Worm (Caenorhabditis elegans): Measurements from ENCODE around the gene comt-4.
A peak's percentile ranks its signal among the peaks of the same experiment; 100 is the strongest.

comt-4 gene

DNA sequence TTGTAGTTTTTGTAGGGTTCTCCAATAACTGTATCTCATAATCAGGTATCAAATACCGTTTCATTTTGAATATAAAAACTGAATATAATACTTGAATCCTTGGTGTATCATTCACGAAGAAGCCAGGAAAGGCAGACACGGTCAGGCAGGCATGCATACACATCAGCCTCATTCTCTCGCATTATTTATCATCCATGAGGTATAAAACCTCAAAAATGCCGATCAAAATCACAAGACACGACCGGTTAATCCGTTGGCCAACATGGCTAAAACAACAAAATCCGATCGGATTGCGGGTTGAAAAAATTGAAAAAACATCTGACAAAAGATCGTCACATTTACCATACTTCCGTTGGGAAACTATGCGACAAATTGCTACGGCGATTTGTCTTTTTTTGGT lies 27.6 kb downstream of the comt-4 start, which contains the start of gene F59A7.5:
Gene F59A7.5, plus strand, starts transcription at position 301 of the 400 bp plus-strand sequence.
- TF ChIP-seq W03F9.2 (tag; optimal IDR thresholded peaks at IDR 0.05): no peak
- TF ChIP-seq dao-5 (tag; optimal IDR thresholded peaks at IDR 0.05): no peak
- TF ChIP-seq him-1 (tag; optimal IDR thresholded peaks at IDR 0.05): no peak

DNA sequence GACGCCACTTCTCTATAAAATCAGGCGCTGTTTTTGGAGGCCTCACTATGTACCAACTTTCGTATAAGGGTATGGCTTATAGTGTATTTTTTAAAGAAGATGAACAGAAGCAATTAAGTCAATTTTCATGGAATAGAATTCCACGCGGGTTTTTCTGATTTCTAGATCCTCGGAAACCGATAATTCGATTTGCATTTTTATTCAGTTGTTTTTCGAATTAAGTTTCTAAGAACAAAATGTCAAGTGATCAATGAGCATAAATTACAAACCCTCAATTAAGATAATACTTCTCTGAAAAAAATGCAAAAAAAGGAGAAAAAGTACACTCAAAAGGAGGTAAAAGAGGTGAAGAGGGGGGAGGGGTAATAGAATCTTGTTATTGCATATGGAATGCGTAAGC lies 28.7 kb downstream of the comt-4 start:
- TF ChIP-seq W03F9.2 (tag; optimal IDR thresholded peaks at IDR 0.05) (no peak), him-1 (tag; optimal IDR thresholded peaks at IDR 0.05) (no peak), dao-5 (tag; optimal IDR thresholded peaks at IDR 0.05) (no peak)

DNA sequence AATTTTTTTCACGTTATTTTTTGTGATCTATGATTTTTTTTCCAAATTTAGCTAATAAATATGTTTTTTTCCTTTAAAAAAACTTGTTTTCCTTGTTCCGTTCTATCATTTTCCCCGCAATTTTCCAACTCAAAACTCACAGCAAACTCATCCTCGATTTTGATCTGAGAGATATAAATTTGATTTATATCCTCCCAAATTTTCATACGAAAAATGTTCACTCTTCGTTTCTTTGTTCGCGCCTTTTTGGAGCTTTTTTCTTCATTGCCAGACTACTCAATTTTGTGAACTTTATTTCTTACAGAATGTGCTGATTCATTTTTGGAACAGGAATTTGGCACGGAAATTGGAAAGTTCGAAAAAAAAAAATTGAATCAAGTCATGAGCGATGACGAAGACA lies 31.3 kb downstream of the comt-4 start, which contains the start of gene F59A7.14:
Gene F59A7.14, plus strand, starts transcription at position 301 of the 400 bp plus-strand sequence.
- TF ChIP-seq W03F9.2 (tag; optimal IDR thresholded peaks at IDR 0.05) (no peak), him-1 (tag; optimal IDR thresholded peaks at IDR 0.05) (no peak), dao-5 (tag; optimal IDR thresholded peaks at IDR 0.05) (no peak)

DNA sequence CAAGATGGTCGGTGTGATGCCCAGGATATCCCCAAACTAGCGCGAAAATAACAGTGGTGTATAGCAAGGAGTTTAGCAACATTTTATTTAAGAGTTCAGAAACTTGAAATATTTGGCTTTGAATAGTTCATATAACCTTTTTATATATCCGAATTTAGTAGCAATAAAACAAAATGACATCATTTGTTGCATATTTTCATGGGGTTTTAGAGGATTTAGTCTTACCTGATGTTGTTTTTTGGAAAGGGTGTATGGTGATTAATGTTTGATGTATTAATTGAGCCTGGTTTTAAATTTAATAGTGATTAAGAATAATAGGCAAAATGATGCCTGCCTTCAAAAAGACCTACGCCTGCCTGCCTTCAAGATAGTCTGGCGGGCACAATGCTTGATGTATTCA lies 33.6 kb downstream of the comt-4 start, which contains the start of gene F59A7.2:
Gene F59A7.2, minus strand, starts transcription at position 101 of the 400 bp plus-strand sequence.
- no peak for TF ChIP-seq W03F9.2 (tag; optimal IDR thresholded peaks at IDR 0.05)
- TF ChIP-seq dao-5 (tag; optimal IDR thresholded peaks at IDR 0.05): no peak
- TF ChIP-seq him-1 (tag; optimal IDR thresholded peaks at IDR 0.05): no peak

DNA sequence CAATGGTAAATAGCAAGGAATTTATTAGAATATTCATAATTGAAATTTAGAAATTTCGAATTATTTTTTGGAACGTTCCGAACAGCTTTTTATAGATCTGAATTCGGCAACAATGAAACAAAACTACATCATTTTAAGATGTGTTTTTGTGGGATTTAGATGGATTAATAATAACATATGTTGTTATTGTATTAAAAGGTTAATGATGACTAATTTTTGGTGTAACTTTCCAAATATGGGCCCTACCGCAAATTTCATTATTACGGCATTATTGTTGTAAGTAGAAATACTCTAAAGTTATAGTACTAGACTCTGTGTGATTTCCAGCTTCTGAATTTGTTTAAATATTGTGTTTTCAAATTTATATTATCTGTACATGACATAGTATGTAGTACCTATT lies 36.2 kb downstream of the comt-4 start, which contains the start of gene F59A7.11:
Gene F59A7.11, minus strand, starts transcription at position 101 of the 400 bp plus-strand sequence.
- TF ChIP-seq W03F9.2 (tag; optimal IDR thresholded peaks at IDR 0.05) (no peak), dao-5 (tag; optimal IDR thresholded peaks at IDR 0.05) (no peak), him-1 (tag; optimal IDR thresholded peaks at IDR 0.05) (no peak)

DNA sequence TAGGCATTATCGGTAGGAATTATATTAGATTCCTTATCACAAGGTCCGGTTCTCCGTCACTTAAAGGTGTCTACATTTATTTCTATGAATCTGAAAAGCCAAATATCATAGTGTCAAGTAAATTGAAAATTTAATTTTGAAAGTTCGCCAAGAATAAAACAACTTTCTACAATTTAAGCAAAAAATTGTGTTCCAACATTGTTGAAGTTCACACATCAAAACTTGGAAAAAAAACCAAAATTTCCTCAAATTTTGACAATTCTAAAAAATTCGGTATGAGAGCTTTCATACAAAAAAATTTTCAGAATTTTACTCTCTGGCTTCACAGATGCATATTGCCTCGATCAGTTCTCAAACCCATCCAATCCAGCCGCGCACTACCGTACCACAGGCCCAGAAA lies 38.2 kb downstream of the comt-4 start, which contains the start of gene F59A7.7:
Gene F59A7.7, plus strand, starts transcription at position 301 of the 400 bp plus-strand sequence.
- TF ChIP-seq dao-5 (tag; optimal IDR thresholded peaks at IDR 0.05) (no peak), W03F9.2 (tag; optimal IDR thresholded peaks at IDR 0.05) (no peak), him-1 (tag; optimal IDR thresholded peaks at IDR 0.05) (no peak)

DNA sequence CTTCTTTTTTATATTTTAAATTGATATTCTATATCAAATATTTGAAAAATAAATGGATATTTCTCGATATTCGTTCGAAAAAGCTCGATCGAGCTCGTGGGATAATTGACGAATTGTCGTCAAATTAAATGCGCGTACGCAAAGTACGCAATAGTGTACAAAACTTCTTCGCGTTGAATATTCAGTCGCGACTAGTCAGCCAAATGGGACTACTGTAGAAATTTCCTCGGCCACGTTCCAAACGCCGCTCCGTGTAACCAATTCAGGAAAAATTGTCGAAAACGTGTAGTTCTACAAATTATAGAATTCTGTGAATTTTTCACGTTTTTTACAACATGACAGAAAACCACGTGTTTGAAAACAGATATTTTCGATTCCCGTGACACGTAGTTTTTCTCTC lies 41.6 kb downstream of the comt-4 start:
- TF ChIP-seq W03F9.2 (tag; optimal IDR thresholded peaks at IDR 0.05): peak; percentile 19
- TF ChIP-seq him-1 (tag; optimal IDR thresholded peaks at IDR 0.05): peak; percentile 1
- no peak for TF ChIP-seq dao-5 (tag; optimal IDR thresholded peaks at IDR 0.05)

DNA sequence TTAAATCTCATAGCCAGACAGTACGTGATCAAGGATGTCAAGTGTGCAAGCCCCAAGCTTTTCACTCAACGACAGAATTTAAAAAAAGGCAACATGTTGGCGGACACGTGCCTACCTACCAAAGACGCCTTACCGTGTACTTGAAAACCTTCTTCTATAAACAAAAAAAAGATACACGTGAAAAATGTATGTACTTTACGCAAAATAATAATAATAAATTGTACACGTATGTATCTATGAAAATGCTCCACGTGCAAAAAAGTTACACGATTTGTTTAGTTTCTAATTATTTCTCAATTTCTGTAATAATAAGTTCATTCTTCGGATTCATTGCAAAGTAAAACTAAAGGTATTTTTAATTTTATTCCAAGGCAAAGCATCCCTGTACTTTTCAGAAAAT lies 45.3 kb downstream of the comt-4 start, which contains the start of gene cysl-4:
Gene cysl-4, plus strand, starts transcription at position 301 of the 400 bp plus-strand sequence.
- TF ChIP-seq him-1 (tag; optimal IDR thresholded peaks at IDR 0.05): no peak
- TF ChIP-seq dao-5 (tag; optimal IDR thresholded peaks at IDR 0.05): no peak
- TF ChIP-seq W03F9.2 (tag; optimal IDR thresholded peaks at IDR 0.05): no peak

DNA sequence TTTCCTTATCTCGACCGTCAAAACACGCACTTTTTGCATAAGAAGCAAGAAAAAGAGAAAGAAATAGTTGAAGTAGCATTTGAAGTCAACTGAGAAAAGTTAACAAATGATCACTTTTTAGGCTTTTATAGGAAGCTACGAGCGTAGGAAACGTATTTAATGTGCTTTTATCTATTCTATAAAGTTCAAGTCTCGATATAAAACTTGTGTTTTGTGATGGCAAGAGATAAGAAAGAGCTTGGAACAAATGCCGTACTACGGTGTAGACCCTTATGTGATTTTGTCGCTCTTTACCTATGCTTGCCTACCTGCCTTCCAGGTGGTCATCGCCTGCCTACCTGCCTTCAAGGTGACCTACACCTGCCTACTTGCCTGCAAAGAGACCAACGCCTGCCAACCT lies 45.8 kb downstream of the comt-4 start, which contains the start of gene clec-206:
Gene clec-206, minus strand, starts transcription at position 101 of the 400 bp plus-strand sequence.
- TF ChIP-seq W03F9.2 (tag; optimal IDR thresholded peaks at IDR 0.05): no peak
- no peak for TF ChIP-seq him-1 (tag; optimal IDR thresholded peaks at IDR 0.05)
- no peak for TF ChIP-seq dao-5 (tag; optimal IDR thresholded peaks at IDR 0.05)

DNA sequence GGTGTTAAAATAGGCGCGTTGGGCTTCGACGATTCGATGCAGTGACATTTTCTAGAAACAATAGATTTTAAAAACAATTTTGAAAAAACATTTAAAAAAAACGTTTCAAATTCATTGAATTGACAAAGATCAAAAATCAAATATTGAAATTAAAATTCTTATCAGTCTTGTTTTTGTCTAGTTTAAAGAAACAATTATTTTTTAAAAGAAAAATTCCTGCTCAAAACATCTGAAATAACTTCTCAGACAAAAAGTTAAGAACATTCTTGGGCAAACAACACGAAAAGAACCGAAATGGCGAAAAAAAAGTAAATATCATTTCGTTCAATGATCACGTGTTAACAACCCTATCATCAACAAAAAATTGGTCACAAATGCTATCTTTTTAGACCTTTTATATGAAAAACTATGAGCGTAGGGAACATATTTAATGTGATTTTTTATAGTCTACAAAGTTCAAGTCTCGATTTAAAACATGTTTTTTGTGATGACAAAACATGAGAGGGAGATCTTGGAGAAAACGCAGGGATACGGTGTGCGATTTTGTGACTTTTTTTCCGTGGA lies 50.4 kb downstream of the comt-4 start, which contains the start of gene alh-5:
Gene alh-5, minus strand, starts transcription at position 51 of the 564 bp plus-strand sequence.
- TF ChIP-seq him-1 (tag; optimal IDR thresholded peaks at IDR 0.05): no peak
- TF ChIP-seq W03F9.2 (tag; optimal IDR thresholded peaks at IDR 0.05): no peak
- TF ChIP-seq dao-5 (tag; optimal IDR thresholded peaks at IDR 0.05): no peak
